1 fruit fly cellular context compared by ENCODE assay signal in the genomic region with DNA sequence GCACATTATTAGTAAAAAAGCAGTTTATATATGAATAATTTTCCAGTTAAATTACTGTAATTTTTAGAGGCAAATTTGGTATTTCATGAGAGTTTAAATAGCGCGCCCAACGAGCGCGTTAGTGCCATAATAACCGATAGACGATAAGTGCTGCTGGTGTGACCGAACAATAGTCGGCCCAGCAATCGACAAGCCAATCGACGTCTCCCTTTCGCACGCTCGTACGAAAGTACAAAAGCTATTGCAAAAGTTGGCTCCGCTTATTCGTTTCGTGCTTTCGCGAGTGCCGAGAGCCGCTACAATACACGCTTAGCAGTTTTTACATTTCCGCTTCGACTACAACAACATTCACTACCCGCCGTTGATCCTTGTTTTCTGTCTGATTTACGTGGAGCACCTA.
TF ChIP-seq lines count a peak whose summit lies in the region.

Trxr1 (plus strand) TSS at position 231 of the 400 bp plus-strand sequence.

TF ChIP-seq in whole organism, embryonic, 481 proteins besides CTCF, POLR2A, EP300 and RAD21 (continued from another document):
- TF ChIP-seq lilli (GFP tag; optimal IDR thresholded peaks at IDR 0.05; lab: Kevin White, UChicago) (peak; percentile 12), Dfd (GFP tag; optimal IDR thresholded peaks at IDR 0.05; lab: Kevin White, UChicago) (no peak), Deaf1 (tag; optimal IDR thresholded peaks at IDR 0.05; lab: Kevin White, UChicago) (peak; percentile 66), CG31441 (GFP tag; IDR thresholded peaks at IDR 0.05; lab: Robert Waterston, UW) (no peak), CG15514 (GFP tag; optimal IDR thresholded peaks at IDR 0.05; lab: Kevin White, UChicago) (peak; percentile 81), Mrtf (GFP tag; IDR thresholded peaks at IDR 0.05; lab: Robert Waterston, UW) (no peak), Bgb (GFP tag; IDR thresholded peaks at IDR 0.05; lab: Robert Waterston, UW; ENCODE audit: partially characterized antibody) (peak; percentile 81), Dref (GFP tag; IDR thresholded peaks at IDR 0.05; lab: Robert Waterston, UW) (peak; percentile 93), Nf-YB (GFP tag; optimal IDR thresholded peaks at IDR 0.05; lab: Kevin White, UChicago) (no peak), CG18011 (GFP tag; optimal IDR thresholded peaks at IDR 0.05; lab: Kevin White, UChicago) (no peak), ato (GFP tag; IDR thresholded peaks at IDR 0.05; lab: Robert Waterston, UW; ENCODE audit: partially characterized antibody) (peak; percentile 53; the same call in 1 of the 2 replicates), mam (GFP tag; optimal IDR thresholded peaks at IDR 0.05; lab: Kevin White, UChicago) (no peak), pfk (GFP tag; optimal IDR thresholded peaks at IDR 0.05; lab: Kevin White, UChicago) (no peak), CG13123 (GFP tag; optimal IDR thresholded peaks at IDR 0.05; lab: Kevin White, UChicago) (no peak), odd (GFP tag; optimal IDR thresholded peaks at IDR 0.05; lab: Kevin White, UChicago) (no peak), Sry-δ (GFP tag; optimal IDR thresholded peaks at IDR 0.05; lab: Kevin White, UChicago) (peak; percentile 66), Ssrp (tag; optimal IDR thresholded peaks at IDR 0.05; lab: Kevin White, UChicago) (no peak), Myb (GFP tag; optimal IDR thresholded peaks at IDR 0.05; lab: Kevin White, UChicago) (peak; percentile 10), CG17361 (GFP tag; IDR thresholded peaks at IDR 0.05; lab: Robert Waterston, UW) (no peak), CG30020 (tag; optimal IDR thresholded peaks at IDR 0.05; lab: Kevin White, UChicago) (no peak), amos (GFP tag; IDR thresholded peaks at IDR 0.05; lab: Robert Waterston, UW; ENCODE audit: partially characterized antibody) (peak; percentile 67; the same call in 1 of the 2 replicates), toy (GFP tag; IDR thresholded peaks at IDR 0.05; lab: Robert Waterston, UW) (no peak), br (optimal IDR thresholded peaks at IDR 0.05; lab: Kevin White, UChicago) (no peak), sob (GFP tag; IDR thresholded peaks at IDR 0.05; lab: Robert Waterston, UW) (no peak), C15 (GFP tag; IDR thresholded peaks at IDR 0.05; lab: Robert Waterston, UW) (no peak), nom (GFP tag; optimal IDR thresholded peaks at IDR 0.05; lab: Kevin White, UChicago) (peak; percentile 52), CG17186 (GFP tag; optimal IDR thresholded peaks at IDR 0.05; lab: Kevin White, UChicago) (peak; percentile 22), Dp (GFP tag; optimal IDR thresholded peaks at IDR 0.05; lab: Kevin White, UChicago) (peak; percentile 89), Atf3 (GFP tag; optimal IDR thresholded peaks at IDR 0.05; lab: Kevin White, UChicago) (no peak), CG8290 (GFP tag; optimal IDR thresholded peaks at IDR 0.05; lab: Kevin White, UChicago) (no peak), CG8290 (tag; optimal IDR thresholded peaks at IDR 0.05; lab: Kevin White, UChicago) (peak in 1 of 2 experiments; percentile 15), bigmax (GFP tag; optimal IDR thresholded peaks at IDR 0.05; lab: Kevin White, UChicago) (no peak), h (optimal IDR thresholded peaks at IDR 0.05; lab: Kevin White, UChicago) (no peak), nau (GFP tag; optimal IDR thresholded peaks at IDR 0.05; lab: Kevin White, UChicago) (no peak), nerfin-2 (GFP tag; IDR thresholded peaks at IDR 0.05; lab: Robert Waterston, UW; ENCODE audit: partially characterized antibody) (peak; percentile 74), sim (GFP tag; IDR thresholded peaks at IDR 0.05; lab: Robert Waterston, UW) (no peak), CG14860 (GFP tag; IDR thresholded peaks at IDR 0.05; lab: Robert Waterston, UW; ENCODE audit: partially characterized antibody) (peak; percentile 64), knrl (GFP tag; IDR thresholded peaks at IDR 0.05; lab: Robert Waterston, UW; ENCODE audit: partially characterized antibody) (peak; percentile 57; the same call in 2 of the 3 replicates), disco-r (GFP tag; optimal IDR thresholded peaks at IDR 0.05; lab: Kevin White, UChicago) (no peak), peb (GFP tag; IDR thresholded peaks at IDR 0.05; lab: Robert Waterston, UW) (no peak), esg (GFP tag; conservative IDR thresholded peaks at IDR 0.05; lab: Robert Waterston, UW) (no peak), bbx (GFP tag; IDR thresholded peaks at IDR 0.05; lab: Robert Waterston, UW; ENCODE audit: partially characterized antibody) (peak; percentile 79), Fer1 (GFP tag; optimal IDR thresholded peaks at IDR 0.05; lab: Kevin White, UChicago) (peak; percentile 28), sisA (GFP tag; IDR thresholded peaks at IDR 0.05; lab: Robert Waterston, UW) (no peak), CG32772 (GFP tag; IDR thresholded peaks at IDR 0.05; lab: Robert Waterston, UW) (no peak), CG6791 (GFP tag; IDR thresholded peaks at IDR 0.05; lab: Robert Waterston, UW; ENCODE audit: partially characterized antibody) (peak; percentile 83), Gsc (GFP tag; IDR thresholded peaks at IDR 0.05; lab: Robert Waterston, UW) (no peak), CG10565 (GFP tag; optimal IDR thresholded peaks at IDR 0.05; lab: Kevin White, UChicago) (no peak), hb (GFP tag; IDR thresholded peaks at IDR 0.05; lab: Robert Waterston, UW; ENCODE audit: partially characterized antibody) (peak; percentile 55; the same call in 1 of the 3 replicates), CG10654 (GFP tag; optimal IDR thresholded peaks at IDR 0.05; lab: Kevin White, UChicago) (no peak), CG1233 (GFP tag; optimal IDR thresholded peaks at IDR 0.05; lab: Kevin White, UChicago) (no peak), CG11696 (GFP tag; IDR thresholded peaks at IDR 0.05; lab: Robert Waterston, UW) (no peak), CG12659 (GFP tag; optimal IDR thresholded peaks at IDR 0.05; lab: Kevin White, UChicago) (no peak), MESR4 (GFP tag; optimal IDR thresholded peaks at IDR 0.05; lab: Kevin White, UChicago) (peak; percentile 19), Jarid2 (GFP tag; optimal IDR thresholded peaks at IDR 0.05; lab: Kevin White, UChicago) (no peak), hbn (GFP tag; IDR thresholded peaks at IDR 0.05; lab: Robert Waterston, UW; ENCODE audit: partially characterized antibody) (0 out of 2 replicates have a peak, but pooled peaks have one; percentile 48), CG12769 (tag; optimal IDR thresholded peaks at IDR 0.05; lab: Kevin White, UChicago) (no peak), Adf1 (GFP tag; IDR thresholded peaks at IDR 0.05; lab: Robert Waterston, UW) (peak; percentile 26; the same call in 1 of the 2 replicates), slou (GFP tag; optimal IDR thresholded peaks at IDR 0.05; lab: Kevin White, UChicago) (no peak), inv (GFP tag; IDR thresholded peaks at IDR 0.05; lab: Robert Waterston, UW; ENCODE audit: partially characterized antibody) (0 out of 2 replicates have a peak, but pooled peaks have one; percentile 26), kah (GFP tag; optimal IDR thresholded peaks at IDR 0.05; lab: Kevin White, UChicago) (no peak), CG7556 (GFP tag; optimal IDR thresholded peaks at IDR 0.05; lab: Kevin White, UChicago) (no peak), CG2116 (GFP tag; optimal IDR thresholded peaks at IDR 0.05; lab: Kevin White, UChicago) (peak; percentile 65), tna (GFP tag; IDR thresholded peaks at IDR 0.05; lab: Robert Waterston, UW; ENCODE audit: partially characterized antibody) (peak; percentile 76), zen2 (GFP tag; IDR thresholded peaks at IDR 0.05; lab: Robert Waterston, UW; ENCODE audit: partially characterized antibody) (peak; percentile 18; the same call in 1 of the 3 replicates), Six4 (GFP tag; optimal IDR thresholded peaks at IDR 0.05; lab: Kevin White, UChicago) (no peak), Scr (GFP tag; IDR thresholded peaks at IDR 0.05; lab: Robert Waterston, UW; ENCODE audit: partially characterized antibody) (peak; percentile 38; the same call in 1 of the 2 replicates), CG7928 (GFP tag; optimal IDR thresholded peaks at IDR 0.05; lab: Kevin White, UChicago) (no peak), Nf-YA (GFP tag; IDR thresholded peaks at IDR 0.05; lab: Robert Waterston, UW) (no peak), Rfx (GFP tag; IDR thresholded peaks at IDR 0.05; lab: Robert Waterston, UW) (peak; percentile 29; the same call in 1 of the 2 replicates), lbe (GFP tag; optimal IDR thresholded peaks at IDR 0.05; lab: Kevin White, UChicago) (peak; percentile 21), onecut (GFP tag; IDR thresholded peaks at IDR 0.05; lab: Robert Waterston, UW) (no peak), insv (GFP tag; optimal IDR thresholded peaks at IDR 0.05; lab: Kevin White, UChicago) (peak in 1 of 2 experiments; percentile 29), CG4854 (GFP tag; optimal IDR thresholded peaks at IDR 0.05; lab: Kevin White, UChicago) (no peak), Dip2 (GFP tag; IDR thresholded peaks at IDR 0.05; lab: Robert Waterston, UW) (no peak), CG10147 (GFP tag; optimal IDR thresholded peaks at IDR 0.05; lab: Kevin White, UChicago) (peak; percentile 1), Spps (tag; optimal IDR thresholded peaks at IDR 0.05; lab: Kevin White, UChicago) (no peak), CG17385 (GFP tag; optimal IDR thresholded peaks at IDR 0.05; lab: Kevin White, UChicago) (no peak), pros (GFP tag; optimal IDR thresholded peaks at IDR 0.05; lab: Kevin White, UChicago) (no peak), sug (tag; optimal IDR thresholded peaks at IDR 0.05; lab: Kevin White, UChicago) (no peak), CG8359 (GFP tag; optimal IDR thresholded peaks at IDR 0.05; lab: Kevin White, UChicago; ENCODE audit: borderline replicate concordance) (no peak), E2f2 (GFP tag; IDR thresholded peaks at IDR 0.05; lab: Robert Waterston, UW) (peak; percentile 93), gfzf (GFP tag; optimal IDR thresholded peaks at IDR 0.05; lab: Kevin White, UChicago) (peak; percentile 79), Gug (GFP tag; IDR thresholded peaks at IDR 0.05; lab: Robert Waterston, UW) (no peak), Xbp1 (GFP tag; optimal IDR thresholded peaks at IDR 0.05; lab: Kevin White, UChicago) (no peak), Sin3A (optimal IDR thresholded peaks at IDR 0.05; lab: Kevin White, UChicago) (peak; percentile 1), unc-4 (GFP tag; IDR thresholded peaks at IDR 0.05; lab: Robert Waterston, UW; ENCODE audit: partially characterized antibody) (peak; percentile 54), CG6175 (GFP tag; IDR thresholded peaks at IDR 0.05; lab: Robert Waterston, UW) (no peak), nmo (GFP tag; optimal IDR thresholded peaks at IDR 0.05; lab: Kevin White, UChicago) (no peak), Atf6 (GFP tag; IDR thresholded peaks at IDR 0.05; lab: Robert Waterston, UW) (no peak), CG6254 (GFP tag; optimal IDR thresholded peaks at IDR 0.05; lab: Kevin White, UChicago) (no peak), CG11723 (GFP tag; optimal IDR thresholded peaks at IDR 0.05; lab: Kevin White, UChicago) (no peak)
